1 fruit fly cellular context compared by ENCODE assay signal in genomic region chr3L:9457619-9458092, dm6.
A peak's percentile ranks its signal among the peaks of the same experiment; 100 is the strongest.
TF ChIP-seq lines count a peak whose summit lies in the region.

CG3437 (minus strand) TSS chr3L:9457669.

TF ChIP-seq in whole organism, embryonic, 481 proteins besides CTCF, POLR2A, EP300 and RAD21 (continued from another document and continues in another):
- TF ChIP-seq E2f2 (GFP tag; IDR thresholded peaks at IDR 0.05; lab: Robert Waterston, UW) (peak; percentile 89), CG7556 (GFP tag; optimal IDR thresholded peaks at IDR 0.05; lab: Kevin White, UChicago) (peak; percentile 98), ash1 (GFP tag; optimal IDR thresholded peaks at IDR 0.05; lab: Kevin White, UChicago) (peak; percentile 96), CG17385 (GFP tag; optimal IDR thresholded peaks at IDR 0.05; lab: Kevin White, UChicago) (peak; percentile 98), sisA (GFP tag; IDR thresholded peaks at IDR 0.05; lab: Robert Waterston, UW) (peak; percentile 99), Eip74EF (GFP tag; optimal IDR thresholded peaks at IDR 0.05; lab: Kevin White, UChicago) (peak in 1 of 2 experiments; percentile 96), Blimp-1 (GFP tag; optimal IDR thresholded peaks at IDR 0.05; lab: Kevin White, UChicago) (peak; percentile 97), CG10543 (GFP tag; optimal IDR thresholded peaks at IDR 0.05; lab: Kevin White, UChicago) (peak; percentile 97), cwo (GFP tag; optimal IDR thresholded peaks at IDR 0.05; lab: Kevin White, UChicago) (peak; percentile 97), CG1603 (tag; optimal IDR thresholded peaks at IDR 0.05; lab: Kevin White, UChicago) (peak; percentile 96), hth (optimal IDR thresholded peaks at IDR 0.05; lab: Kevin White, UChicago) (no peak), CG30403 (GFP tag; optimal IDR thresholded peaks at IDR 0.05; lab: Kevin White, UChicago) (peak; percentile 99), prd (optimal IDR thresholded peaks at IDR 0.05; lab: Kevin White, UChicago) (no peak), prd (GFP tag; IDR thresholded peaks at IDR 0.05; lab: Robert Waterston, UW) (peak; percentile 100), fd96Cb (tag; optimal IDR thresholded peaks at IDR 0.05; lab: Kevin White, UChicago) (peak; percentile 99), al (GFP tag; IDR thresholded peaks at IDR 0.05; lab: Robert Waterston, UW) (peak; percentile 99), Dip3 (GFP tag; optimal IDR thresholded peaks at IDR 0.05; lab: Kevin White, UChicago) (peak; percentile 99), klu (GFP tag; IDR thresholded peaks at IDR 0.05; lab: Robert Waterston, UW) (peak; percentile 98), BEAF-32 (GFP tag; optimal IDR thresholded peaks at IDR 0.05; lab: Kevin White, UChicago) (peak; percentile 47), crol (GFP tag; IDR thresholded peaks at IDR 0.05; lab: Robert Waterston, UW) (peak; percentile 85), HmgZ (tag; optimal IDR thresholded peaks at IDR 0.05; lab: Kevin White, UChicago) (peak; percentile 99), CG8478 (optimal IDR thresholded peaks at IDR 0.05; lab: Kevin White, UChicago) (no peak), CG9437 (GFP tag; optimal IDR thresholded peaks at IDR 0.05; lab: Kevin White, UChicago) (peak; percentile 91), Oaz (GFP tag; IDR thresholded peaks at IDR 0.05; lab: Robert Waterston, UW) (peak; percentile 98), Elba2 (GFP tag; optimal IDR thresholded peaks at IDR 0.05; lab: Kevin White, UChicago) (peak; percentile 53), dati (GFP tag; IDR thresholded peaks at IDR 0.05; lab: Robert Waterston, UW) (peak; percentile 99), CG11560 (tag; IDR thresholded peaks at IDR 0.05; lab: Robert Waterston, UW) (peak; percentile 94), ranshi (GFP tag; IDR thresholded peaks at IDR 0.05; lab: Robert Waterston, UW) (peak; percentile 99), Dbx (GFP tag; IDR thresholded peaks at IDR 0.05; lab: Robert Waterston, UW) (peak; percentile 99), Lim3 (GFP tag; IDR thresholded peaks at IDR 0.05; lab: Robert Waterston, UW) (peak; percentile 97), sd (tag; optimal IDR thresholded peaks at IDR 0.05; lab: Kevin White, UChicago) (peak; percentile 96), CG10274 (GFP tag; optimal IDR thresholded peaks at IDR 0.05; lab: Kevin White, UChicago) (peak; percentile 93), nau (GFP tag; optimal IDR thresholded peaks at IDR 0.05; lab: Kevin White, UChicago) (peak; percentile 98), salm (tag; optimal IDR thresholded peaks at IDR 0.05; lab: Kevin White, UChicago) (peak; percentile 97), D (optimal IDR thresholded peaks at IDR 0.05; lab: Kevin White, UChicago) (no peak), D (GFP tag; optimal IDR thresholded peaks at IDR 0.05; lab: Kevin White, UChicago) (peak; percentile 98), chinmo (GFP tag; IDR thresholded peaks at IDR 0.05; lab: Robert Waterston, UW; ENCODE audit: partially characterized antibody) (0 out of 4 replicates have a peak, but pooled peaks have one; percentile 57), emc (GFP tag; optimal IDR thresholded peaks at IDR 0.05; lab: Kevin White, UChicago) (peak; percentile 97), Xbp1 (GFP tag; optimal IDR thresholded peaks at IDR 0.05; lab: Kevin White, UChicago) (peak; percentile 99), inv (GFP tag; IDR thresholded peaks at IDR 0.05; lab: Robert Waterston, UW; ENCODE audit: partially characterized antibody) (0 out of 2 replicates have a peak, but pooled peaks have one; percentile 21), exex (tag; optimal IDR thresholded peaks at IDR 0.05; lab: Kevin White, UChicago) (peak; percentile 93), dmrt11E (tag; optimal IDR thresholded peaks at IDR 0.05; lab: Kevin White, UChicago) (peak; percentile 97), CG9215 (GFP tag; IDR thresholded peaks at IDR 0.05; lab: Robert Waterston, UW) (peak; percentile 99), usp (GFP tag; optimal IDR thresholded peaks at IDR 0.05; lab: Kevin White, UChicago) (no peak), Fer3 (tag; optimal IDR thresholded peaks at IDR 0.05; lab: Kevin White, UChicago) (peak; percentile 99), CG17359 (tag; optimal IDR thresholded peaks at IDR 0.05; lab: Kevin White, UChicago) (peak; percentile 99), dimm (GFP tag; IDR thresholded peaks at IDR 0.05; lab: Robert Waterston, UW) (peak; percentile 98), YL-1 (GFP tag; optimal IDR thresholded peaks at IDR 0.05; lab: Kevin White, UChicago) (peak; percentile 98), slbo (GFP tag; IDR thresholded peaks at IDR 0.05; lab: Robert Waterston, UW) (peak; percentile 99), ab (GFP tag; optimal IDR thresholded peaks at IDR 0.05; lab: Kevin White, UChicago) (peak; percentile 97), CG7357 (GFP tag; IDR thresholded peaks at IDR 0.05; lab: Robert Waterston, UW) (peak; percentile 97), Xrp1 (GFP tag; IDR thresholded peaks at IDR 0.05; lab: Robert Waterston, UW) (peak; percentile 100), CG9817 (tag; optimal IDR thresholded peaks at IDR 0.05; lab: Kevin White, UChicago) (peak; percentile 99), CG3726 (GFP tag; IDR thresholded peaks at IDR 0.05; lab: Robert Waterston, UW) (peak; percentile 99), trh (GFP tag; optimal IDR thresholded peaks at IDR 0.05; lab: Kevin White, UChicago) (peak; percentile 93), kay (GFP tag; optimal IDR thresholded peaks at IDR 0.05; lab: Kevin White, UChicago) (peak; percentile 88), Antp (GFP tag; optimal IDR thresholded peaks at IDR 0.05; lab: Kevin White, UChicago) (peak; percentile 99), Rfx (GFP tag; IDR thresholded peaks at IDR 0.05; lab: Robert Waterston, UW) (peak; percentile 100), Meics (GFP tag; optimal IDR thresholded peaks at IDR 0.05; lab: Kevin White, UChicago) (peak; percentile 99), CG33557 (GFP tag; optimal IDR thresholded peaks at IDR 0.05; lab: Kevin White, UChicago) (peak; percentile 97), seq (GFP tag; IDR thresholded peaks at IDR 0.05; lab: Robert Waterston, UW) (peak; percentile 99), kni (GFP tag; optimal IDR thresholded peaks at IDR 0.05; lab: Kevin White, UChicago) (peak; percentile 97), cg (GFP tag; optimal IDR thresholded peaks at IDR 0.05; lab: Kevin White, UChicago) (no peak), CG12071 (GFP tag; optimal IDR thresholded peaks at IDR 0.05; lab: Kevin White, UChicago) (peak; percentile 99), Drgx (GFP tag; IDR thresholded peaks at IDR 0.05; lab: Robert Waterston, UW) (peak; percentile 100), jumu (GFP tag; optimal IDR thresholded peaks at IDR 0.05; lab: Kevin White, UChicago) (peak; percentile 99), NC2α (GFP tag; optimal IDR thresholded peaks at IDR 0.05; lab: Kevin White, UChicago) (peak; percentile 97), CG12299 (tag; optimal IDR thresholded peaks at IDR 0.05; lab: Kevin White, UChicago) (peak; percentile 97), zfh1 (GFP tag; IDR thresholded peaks at IDR 0.05; lab: Robert Waterston, UW) (peak; percentile 100), Nf-YB (GFP tag; optimal IDR thresholded peaks at IDR 0.05; lab: Kevin White, UChicago) (peak; percentile 87), CG7839 (tag; optimal IDR thresholded peaks at IDR 0.05; lab: Kevin White, UChicago) (peak; percentile 99), CG17361 (GFP tag; IDR thresholded peaks at IDR 0.05; lab: Robert Waterston, UW) (peak; percentile 99), CG3838 (GFP tag; optimal IDR thresholded peaks at IDR 0.05; lab: Kevin White, UChicago) (peak; percentile 96), CG8290 (GFP tag; optimal IDR thresholded peaks at IDR 0.05; lab: Kevin White, UChicago) (peak; percentile 97), CG8290 (tag; optimal IDR thresholded peaks at IDR 0.05; lab: Kevin White, UChicago) (peak; percentile 96 to 98), HHEX (GFP tag; optimal IDR thresholded peaks at IDR 0.05; lab: Kevin White, UChicago) (peak; percentile 99), hkb (optimal IDR thresholded peaks at IDR 0.05; lab: Kevin White, UChicago) (peak; percentile 34), hkb (GFP tag; IDR thresholded peaks at IDR 0.05; lab: Robert Waterston, UW) (peak; percentile 99), grn (GFP tag; optimal IDR thresholded peaks at IDR 0.05; lab: Kevin White, UChicago) (peak; percentile 80), wek (GFP tag; optimal IDR thresholded peaks at IDR 0.05; lab: Kevin White, UChicago) (peak; percentile 90), Trl (optimal IDR thresholded peaks at IDR 0.05; lab: Kevin White, UChicago) (no peak), Trl (GFP tag; optimal IDR thresholded peaks at IDR 0.05; lab: Kevin White, UChicago) (peak; percentile 99), CG4707 (GFP tag; optimal IDR thresholded peaks at IDR 0.05; lab: Kevin White, UChicago) (peak; percentile 95), Dll (GFP tag; IDR thresholded peaks at IDR 0.05; lab: Robert Waterston, UW; ENCODE audit: partially characterized antibody) (peak; percentile 61; the same call in 3 of the 4 replicates), CG4360 (GFP tag; IDR thresholded peaks at IDR 0.05; lab: Robert Waterston, UW) (peak; percentile 91), CG3163 (GFP tag; optimal IDR thresholded peaks at IDR 0.05; lab: Kevin White, UChicago) (peak; percentile 91), nom (GFP tag; optimal IDR thresholded peaks at IDR 0.05; lab: Kevin White, UChicago) (peak; percentile 99), lilli (GFP tag; optimal IDR thresholded peaks at IDR 0.05; lab: Kevin White, UChicago) (peak; percentile 99), CG6791 (GFP tag; IDR thresholded peaks at IDR 0.05; lab: Robert Waterston, UW; ENCODE audit: partially characterized antibody) (no peak), pfk (GFP tag; optimal IDR thresholded peaks at IDR 0.05; lab: Kevin White, UChicago) (peak; percentile 79), CG11456 (GFP tag; IDR thresholded peaks at IDR 0.05; lab: Robert Waterston, UW) (peak; percentile 99), CG4328 (GFP tag; optimal IDR thresholded peaks at IDR 0.05; lab: Kevin White, UChicago) (peak; percentile 97), sens (GFP tag; lab: Kevin White, UChicago) (peak; percentile 100), CG31224 (GFP tag; IDR thresholded peaks at IDR 0.05; lab: Robert Waterston, UW) (peak; percentile 97), CG7963 (GFP tag; IDR thresholded peaks at IDR 0.05; lab: Robert Waterston, UW; ENCODE audit: partially characterized antibody) (no peak), CG7928 (GFP tag; optimal IDR thresholded peaks at IDR 0.05; lab: Kevin White, UChicago) (peak; percentile 96), so (GFP tag; IDR thresholded peaks at IDR 0.05; lab: Robert Waterston, UW) (peak; percentile 99), CG9932 (GFP tag; IDR thresholded peaks at IDR 0.05; lab: Robert Waterston, UW) (peak; percentile 99), Ravus (GFP tag; IDR thresholded peaks at IDR 0.05; lab: Robert Waterston, UW) (peak; percentile 96), croc (GFP tag; conservative IDR thresholded peaks at IDR 0.05; lab: Robert Waterston, UW) (peak; percentile 98), hb (GFP tag; IDR thresholded peaks at IDR 0.05; lab: Robert Waterston, UW; ENCODE audit: partially characterized antibody) (no peak), CG7372 (GFP tag; IDR thresholded peaks at IDR 0.05; lab: Robert Waterston, UW) (peak; percentile 99), slou (GFP tag; optimal IDR thresholded peaks at IDR 0.05; lab: Kevin White, UChicago) (peak; percentile 95), CG12769 (tag; optimal IDR thresholded peaks at IDR 0.05; lab: Kevin White, UChicago) (peak; percentile 99), Sry-δ (GFP tag; optimal IDR thresholded peaks at IDR 0.05; lab: Kevin White, UChicago) (peak; percentile 78), CG1233 (GFP tag; optimal IDR thresholded peaks at IDR 0.05; lab: Kevin White, UChicago) (peak; percentile 99), BtbVII (GFP tag; optimal IDR thresholded peaks at IDR 0.05; lab: Kevin White, UChicago) (peak; percentile 98), ken (GFP tag; IDR thresholded peaks at IDR 0.05; lab: Robert Waterston, UW) (peak; percentile 99), pita (GFP tag; optimal IDR thresholded peaks at IDR 0.05; lab: Kevin White, UChicago) (no peak), luna (GFP tag; optimal IDR thresholded peaks at IDR 0.05; lab: Kevin White, UChicago) (peak; percentile 90), bcd (GFP tag; optimal IDR thresholded peaks at IDR 0.05; lab: Kevin White, UChicago) (peak; percentile 99), Atf-2 (GFP tag; optimal IDR thresholded peaks at IDR 0.05; lab: Kevin White, UChicago) (peak; percentile 98), CG1832 (GFP tag; optimal IDR thresholded peaks at IDR 0.05; lab: Kevin White, UChicago) (no peak), HLH3B (GFP tag; IDR thresholded peaks at IDR 0.05; lab: Robert Waterston, UW) (peak; percentile 99), CG15696 (tag; optimal IDR thresholded peaks at IDR 0.05; lab: Kevin White, UChicago) (peak; percentile 98), Nf-YC (tag; optimal IDR thresholded peaks at IDR 0.05; lab: Kevin White, UChicago) (peak; percentile 83), fd102C (GFP tag; optimal IDR thresholded peaks at IDR 0.05; lab: Kevin White, UChicago) (peak; percentile 82), H15 (GFP tag; IDR thresholded peaks at IDR 0.05; lab: Robert Waterston, UW) (peak; percentile 100), ci (GFP tag; IDR thresholded peaks at IDR 0.05; lab: Robert Waterston, UW) (peak; percentile 100), dan (GFP tag; IDR thresholded peaks at IDR 0.05; lab: Robert Waterston, UW) (peak; percentile 98), Sox102F (GFP tag; optimal IDR thresholded peaks at IDR 0.05; lab: Kevin White, UChicago) (peak; percentile 99), ewg (GFP tag; optimal IDR thresholded peaks at IDR 0.05; lab: Kevin White, UChicago) (peak; percentile 97), br (optimal IDR thresholded peaks at IDR 0.05; lab: Kevin White, UChicago) (no peak), CG3281 (GFP tag; optimal IDR thresholded peaks at IDR 0.05; lab: Kevin White, UChicago) (peak; percentile 99), fd3F (GFP tag; optimal IDR thresholded peaks at IDR 0.05; lab: Kevin White, UChicago) (peak; percentile 98), CG4730 (GFP tag; IDR thresholded peaks at IDR 0.05; lab: Robert Waterston, UW) (peak; percentile 99), CG4424 (GFP tag; optimal IDR thresholded peaks at IDR 0.05; lab: Kevin White, UChicago) (peak; percentile 98), CG2199 (GFP tag; IDR thresholded peaks at IDR 0.05; lab: Robert Waterston, UW) (peak; percentile 99), CG11247 (GFP tag; IDR thresholded peaks at IDR 0.05; lab: Robert Waterston, UW) (peak; percentile 99), Ada2b (GFP tag; IDR thresholded peaks at IDR 0.05; lab: Robert Waterston, UW) (peak; percentile 99), HLH54F (GFP tag; optimal IDR thresholded peaks at IDR 0.05; lab: Kevin White, UChicago) (peak; percentile 99), CG7987 (GFP tag; optimal IDR thresholded peaks at IDR 0.05; lab: Kevin White, UChicago) (peak; percentile 97), ind (GFP tag; optimal IDR thresholded peaks at IDR 0.05; lab: Kevin White, UChicago) (peak; percentile 98)
